Fruit fly (Drosophila melanogaster) whole organism, embryonic: ENCODE results near the gene CG6739.

Experiments
- Awh ChIP-seq: fragments of 200-800 bp; sonication (Bioruptor generic); IDR thresholded peaks from 2 replicates; pipeline ENCODE4, ENCODE4 v1.3.6; 2022; ENCODE audit warnings: missing biosample characterization, missing genetic modification characterization
- CG10209 ChIP-seq: fragments of 200-800 bp; sonication (Bioruptor generic); optimal IDR thresholded peaks from 3 replicates; lab custom pipeline; 2017; ENCODE audit warnings: missing biosample characterization, mild to moderate bottlenecking, missing genetic modification characterization, missing genetic modification reagents
- CG11398 ChIP-seq: fragments of 200-800 bp; sonication (Bioruptor generic); optimal IDR thresholded peaks from 2 replicates; lab custom pipeline; 2016; ENCODE audit warnings: missing biosample characterization, missing genetic modification characterization
- CG11560 ChIP-seq: fragments of 200-800 bp; sonication (Bioruptor generic); IDR thresholded peaks from 3 replicates; pipeline ENCODE4 v1.3.6; 2022; ENCODE audit warnings: missing biosample characterization, missing genetic modification characterization
- CG12236 ChIP-seq: fragments of 200-800 bp; sonication (Bioruptor generic); optimal IDR thresholded peaks from 2 replicates; lab custom pipeline; 2016; ENCODE audit warnings: missing biosample characterization, missing genetic modification characterization
- CG12769 ChIP-seq: fragments of 200-800 bp; sonication (Bioruptor generic); optimal IDR thresholded peaks from 2 replicates; lab custom pipeline; 2019; ENCODE audit warnings: missing biosample characterization, mild to moderate bottlenecking, missing genetic modification characterization, moderate library complexity
- CG13424 ChIP-seq: fragments of 200-800 bp; sonication (Bioruptor generic); optimal IDR thresholded peaks from 2 replicates; lab custom pipeline; 2019; ENCODE audit warnings: missing biosample characterization, mild to moderate bottlenecking, missing genetic modification characterization, moderate library complexity
- CG14050 ChIP-seq: fragments of 200-800 bp; sonication (Bioruptor generic); IDR thresholded peaks from 3 replicates; pipeline ENCODE4 v1.3.6; 2022; ENCODE audit warnings: missing biosample characterization, missing genetic modification characterization
- CG14667 ChIP-seq: fragments of 200-800 bp; sonication (Bioruptor generic); IDR thresholded peaks from 2 replicates; pipeline ENCODE4 v1.3.6; 2022; ENCODE audit warnings: missing biosample characterization, missing genetic modification characterization
- CG17359 ChIP-seq: fragments of 200-800 bp; sonication (Bioruptor generic); optimal IDR thresholded peaks from 3 replicates; lab custom pipeline; 2018; ENCODE audit warnings: missing biosample characterization, mild to moderate bottlenecking, missing genetic modification characterization, moderate library complexity
- CG17568 ChIP-seq: fragments of 200-800 bp; sonication (Bioruptor generic); optimal IDR thresholded peaks from 2 replicates; lab custom pipeline; 2018; ENCODE audit warnings: missing biosample characterization, mild to moderate bottlenecking, missing genetic modification characterization, moderate library complexity
- CG18599 ChIP-seq: fragments of 200-800 bp; sonication (Bioruptor generic); optimal IDR thresholded peaks from 3 replicates; lab custom pipeline; 2017; ENCODE audit warnings: missing biosample characterization, missing genetic modification characterization, mild to moderate bottlenecking, moderate library complexity, missing genetic modification reagents
- CG2712 ChIP-seq: fragments of 200-800 bp; optimal IDR thresholded peaks from 3 replicates; lab custom pipeline; 2019; ENCODE audit warnings: missing biosample characterization, mild to moderate bottlenecking, missing genetic modification characterization, moderate library complexity
- CG30431 ChIP-seq: fragments of 200-800 bp; sonication (Bioruptor generic); optimal IDR thresholded peaks from 2 replicates; lab custom pipeline; 2017; ENCODE audit warnings: missing biosample characterization, missing genetic modification characterization
- CG34422 ChIP-seq: fragments of 200-800 bp; sonication (Bioruptor generic); IDR thresholded peaks from 3 replicates; pipeline ENCODE4 v1.3.6; 2022; ENCODE audit warnings: missing biosample characterization, missing genetic modification characterization
- CG4617 ChIP-seq: fragments of 200-800 bp; sonication (Bioruptor generic); optimal IDR thresholded peaks from 3 replicates; lab custom pipeline; 2016; ENCODE audit warnings: missing biosample characterization, missing genetic modification characterization, borderline replicate concordance
- CG4730 ChIP-seq: fragments of 200-800 bp; sonication (Bioruptor generic); IDR thresholded peaks from 2 replicates; pipeline ENCODE4 v1.3.6; 2022; ENCODE audit warnings: missing biosample characterization, missing genetic modification characterization
- CG5180 ChIP-seq: fragments of 200-800 bp; sonication (Bioruptor generic); optimal IDR thresholded peaks from 3 replicates; lab custom pipeline; 2017; ENCODE audit warnings: missing biosample characterization, missing genetic modification characterization, mild to moderate bottlenecking, moderate library complexity, missing genetic modification reagents
- CG6791 ChIP-seq: fragments of 200-800 bp; sonication (Bioruptor generic); IDR thresholded peaks from 3 replicates; pipeline ENCODE4 v1.3.6; 2022; ENCODE audit warnings: missing biosample characterization, missing genetic modification characterization; ENCODE audit not compliant: partially characterized antibody
- CG7372 ChIP-seq: fragments of 200-800 bp; sonication (Bioruptor generic); IDR thresholded peaks from 2 replicates; pipeline ENCODE4 v1.3.6; 2022; ENCODE audit warnings: missing biosample characterization, missing genetic modification characterization
- CG7745 ChIP-seq: fragments of 200-800 bp; sonication (Bioruptor generic); optimal IDR thresholded peaks from 2 replicates; lab custom pipeline; 2018; ENCODE audit warnings: missing biosample characterization, mild to moderate bottlenecking, missing genetic modification characterization, moderate library complexity
- CG8290 ChIP-seq, 3 experiments: fragments of 200-800 bp; sonication (Bioruptor generic); optimal IDR thresholded peaks; 2 replicates each; lab custom pipeline; 2016 to 2019; ENCODE audit warnings: missing biosample characterization in 3 of 3, missing genetic modification characterization in 3 of 3, mild to moderate bottlenecking in 2 of 3, moderate library complexity in 1 of 3
- CG8944 ChIP-seq: fragments of 200-800 bp; sonication (Bioruptor generic); optimal IDR thresholded peaks from 3 replicates; lab custom pipeline; 2016; ENCODE audit warnings: missing biosample characterization, missing genetic modification characterization
- CkIIα-i1 ChIP-seq: fragments of 200-800 bp; sonication (Bioruptor generic); IDR thresholded peaks from 2 replicates; pipeline ENCODE4 v1.3.6; 2022; ENCODE audit warnings: missing biosample characterization, missing genetic modification characterization
- Dfd ChIP-seq, 2 experiments: fragments of >200 bp; optimal IDR thresholded peaks; 2 replicates each; lab custom pipeline; 2017; ENCODE audit warnings: missing biosample characterization in 2 of 2, missing genetic modification characterization in 2 of 2
- Dip2 ChIP-seq: fragments of 200-800 bp; sonication (Bioruptor generic); IDR thresholded peaks from 2 replicates; pipeline ENCODE4 v1.3.6; 2022; ENCODE audit warnings: missing biosample characterization, missing genetic modification characterization
- Fer3 ChIP-seq: fragments of 200-800 bp; sonication (Bioruptor generic); optimal IDR thresholded peaks from 2 replicates; lab custom pipeline; 2018; ENCODE audit warnings: missing biosample characterization, mild to moderate bottlenecking, missing genetic modification characterization, moderate library complexity
- HHEX ChIP-seq: fragments of 200-800 bp; sonication (Bioruptor generic); optimal IDR thresholded peaks from 3 replicates; lab custom pipeline; 2017; ENCODE audit warnings: missing biosample characterization, mild to moderate bottlenecking, missing genetic modification characterization, missing genetic modification reagents
- Hmr ChIP-seq: fragments of 200-800 bp; sonication (Bioruptor generic); optimal IDR thresholded peaks from 3 replicates; lab custom pipeline; 2017; ENCODE audit warnings: mild to moderate bottlenecking, missing biosample characterization, missing genetic modification reagents, missing genetic modification characterization
- Lpt ChIP-seq: fragments of >200 bp; optimal IDR thresholded peaks from 2 replicates; lab custom pipeline; 2018; ENCODE audit warnings: missing biosample characterization, missing genetic modification characterization
- NC2β ChIP-seq: fragments of 200-800 bp; sonication (Bioruptor generic); optimal IDR thresholded peaks from 2 replicates; lab custom pipeline; 2016; ENCODE audit warnings: missing biosample characterization, missing genetic modification characterization
- NK7.1 ChIP-seq: fragments of 200-800 bp; sonication (Bioruptor generic); optimal IDR thresholded peaks from 3 replicates; lab custom pipeline; 2016; ENCODE audit warnings: missing biosample characterization, missing genetic modification characterization
- NfI ChIP-seq: fragments of 200-800 bp; sonication (Bioruptor generic); optimal IDR thresholded peaks from 3 replicates; lab custom pipeline; 2018; ENCODE audit warnings: missing biosample characterization, mild to moderate bottlenecking, missing genetic modification characterization, moderate library complexity
- Sry-δ ChIP-seq: fragments of 200-800 bp; sonication (Bioruptor generic); optimal IDR thresholded peaks from 2 replicates; lab custom pipeline; 2016; ENCODE audit warnings: missing biosample characterization, missing genetic modification characterization
- fd3F ChIP-seq: fragments of 200-800 bp; sonication (Bioruptor generic); optimal IDR thresholded peaks from 2 replicates; lab custom pipeline; 2018; ENCODE audit warnings: missing biosample characterization, mild to moderate bottlenecking, missing genetic modification characterization, moderate library complexity
- fru ChIP-seq: fragments of >200 bp; optimal IDR thresholded peaks from 2 replicates; lab custom pipeline; 2017
- gce ChIP-seq: fragments of 200-800 bp; sonication (Bioruptor generic); IDR thresholded peaks from 3 replicates; pipeline ENCODE4 v1.3.6; 2022; ENCODE audit warnings: missing biosample characterization, missing genetic modification characterization
- gt ChIP-seq: fragments of 200-800 bp; sonication (Bioruptor generic); IDR thresholded peaks from 2 replicates; pipeline ENCODE4 v1.3.6; 2022; ENCODE audit warnings: missing biosample characterization, missing genetic modification characterization
- lilli ChIP-seq: fragments of 200-800 bp; sonication (Bioruptor generic); optimal IDR thresholded peaks from 3 replicates; lab custom pipeline; 2016; ENCODE audit warnings: missing biosample characterization, missing genetic modification characterization
- nerfin-2 ChIP-seq: fragments of 200-800 bp; sonication (Bioruptor generic); IDR thresholded peaks from 2 replicates; pipeline ENCODE4 v1.3.6; 2022; ENCODE audit warnings: missing biosample characterization, missing genetic modification characterization; ENCODE audit not compliant: partially characterized antibody
- pita ChIP-seq: fragments of 200-800 bp; sonication (Bioruptor generic); optimal IDR thresholded peaks from 2 replicates; lab custom pipeline; 2017; ENCODE audit warnings: missing biosample characterization, mild to moderate bottlenecking, missing genetic modification characterization
- salm ChIP-seq: fragments of 200-800 bp; sonication (Bioruptor generic); optimal IDR thresholded peaks from 2 replicates; lab custom pipeline; 2018; ENCODE audit warnings: missing biosample characterization, mild to moderate bottlenecking, missing genetic modification characterization
- ssp ChIP-seq: fragments of 200-800 bp; sonication (Bioruptor generic); IDR thresholded peaks from 2 replicates; pipeline ENCODE4 v1.3.6; 2022; ENCODE audit warnings: missing biosample characterization, missing genetic modification characterization
- trh ChIP-seq: fragments of 200-800 bp; sonication (Bioruptor generic); optimal IDR thresholded peaks from 2 replicates; lab custom pipeline; 2016; ENCODE audit warnings: missing biosample characterization, missing genetic modification characterization
- vfl ChIP-seq: fragments of 200-800 bp; sonication (Bioruptor generic); optimal IDR thresholded peaks from 2 replicates; lab custom pipeline; 2016; ENCODE audit warnings: missing biosample characterization, missing genetic modification characterization
- vnd ChIP-seq: fragments of 200-800 bp; sonication (Bioruptor generic); IDR thresholded peaks from 3 replicates; pipeline ENCODE4 v1.3.6; 2022; ENCODE audit warnings: missing biosample characterization, missing genetic modification characterization; ENCODE audit not compliant: partially characterized antibody
- vvl ChIP-seq: fragments of 200-800 bp; sonication (Bioruptor generic); IDR thresholded peaks from 2 replicates; pipeline ENCODE4 v1.3.6; 2022; ENCODE audit warnings: missing biosample characterization, missing genetic modification characterization
- wdn ChIP-seq: fragments of 200-800 bp; sonication (Bioruptor generic); IDR thresholded peaks from 2 replicates; pipeline ENCODE4 v1.3.6; 2022; ENCODE audit warnings: missing biosample characterization, missing genetic modification characterization
- zen ChIP-seq: fragments of 200-800 bp; sonication (Bioruptor generic); optimal IDR thresholded peaks from 3 replicates; lab custom pipeline; 2018; ENCODE audit warnings: missing biosample characterization, mild to moderate bottlenecking, missing genetic modification characterization, moderate library complexity
- zen2 ChIP-seq: fragments of 200-800 bp; sonication (Bioruptor generic); IDR thresholded peaks from 3 replicates; pipeline ENCODE4 v1.3.6; 2022; ENCODE audit warnings: missing biosample characterization, missing genetic modification characterization; ENCODE audit not compliant: partially characterized antibody

CG6739 gene

DNA sequence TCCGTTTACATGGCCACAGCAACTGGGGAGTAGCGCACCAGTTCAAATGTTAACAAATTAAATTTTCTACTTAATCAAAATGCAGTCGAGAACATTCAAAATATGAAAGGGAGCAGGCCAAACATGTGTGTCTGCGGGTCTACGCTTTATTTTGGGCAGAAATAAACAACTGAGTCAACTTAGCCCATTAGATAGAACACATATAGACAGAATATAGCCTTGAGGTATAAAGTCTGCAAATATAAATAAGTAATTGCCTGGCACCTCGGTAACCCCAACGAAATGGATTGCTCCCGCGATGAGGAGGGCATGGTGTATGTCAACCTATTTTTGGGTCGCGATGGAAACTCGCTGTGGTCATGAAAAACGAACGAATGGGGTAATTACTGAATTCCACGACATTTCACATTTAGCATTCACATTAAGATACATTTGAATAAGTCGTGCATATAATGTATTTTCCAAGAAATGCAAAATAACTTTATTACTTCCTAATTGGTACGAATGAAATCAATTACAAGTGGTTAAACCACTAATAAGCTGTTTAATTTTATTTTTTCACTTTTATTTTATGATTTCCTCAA lies 20.3 kb downstream of the CG6739 start (continued):
- TF ChIP-seq CG34422 (GFP tag; lab: Robert Waterston, UW): no peak
- TF ChIP-seq gt (GFP tag; lab: Robert Waterston, UW): no peak
- TF ChIP-seq CG17568 (GFP tag; lab: Kevin White, UChicago): peak; percentile 23
- no peak for TF ChIP-seq CG8290 (GFP tag; optimal IDR thresholded peaks at IDR 0.05; lab: Kevin White, UChicago)
- TF ChIP-seq CG8290 (tag; optimal IDR thresholded peaks at IDR 0.05; lab: Kevin White, UChicago): peak in 1 of 2 experiments; percentile 34
- peak; percentile 35; the same call in 1 of the 2 replicates for TF ChIP-seq Awh (GFP tag; lab: Robert Waterston, UW)
- TF ChIP-seq NC2β: no peak
- TF ChIP-seq CG5180 (GFP tag; lab: Kevin White, UChicago): no peak
- TF ChIP-seq fd3F: no peak
- no peak for TF ChIP-seq fru (lab: Kevin White, UChicago)
- no peak for TF ChIP-seq NK7.1 (GFP tag; lab: Kevin White, UChicago)
- no peak for TF ChIP-seq Fer3
- TF ChIP-seq CG12236: no peak
- no peak for TF ChIP-seq CG11560 (tag; lab: Robert Waterston, UW)
- TF ChIP-seq vvl (GFP tag; lab: Robert Waterston, UW): no peak
- TF ChIP-seq Sry-δ (GFP tag; lab: Kevin White, UChicago): no peak
- TF ChIP-seq NfI (GFP tag; lab: Kevin White, UChicago): no peak
- peak; percentile 27 for TF ChIP-seq CG18599 (GFP tag; lab: Kevin White, UChicago)
- no peak for TF ChIP-seq lilli (GFP tag; lab: Kevin White, UChicago)
- no peak for TF ChIP-seq CG4617
- no peak for TF ChIP-seq nerfin-2 (GFP tag; lab: Robert Waterston, UW)
- TF ChIP-seq CG11398 (GFP tag; lab: Kevin White, UChicago): no peak
- no peak for TF ChIP-seq CG7372
- TF ChIP-seq Lpt (GFP tag; lab: Kevin White, UChicago): no peak
- no peak for TF ChIP-seq salm (tag; lab: Kevin White, UChicago)
- no peak for TF ChIP-seq CG13424
- no peak for TF ChIP-seq vnd (GFP tag; lab: Robert Waterston, UW)
- TF ChIP-seq CG6791 (GFP tag; lab: Robert Waterston, UW): no peak
- no peak for TF ChIP-seq ssp (GFP tag; lab: Robert Waterston, UW)
- TF ChIP-seq trh (GFP tag; lab: Kevin White, UChicago): no peak
- no peak for TF ChIP-seq vfl (GFP tag; lab: Kevin White, UChicago)
- no peak for TF ChIP-seq wdn (GFP tag; lab: Robert Waterston, UW)
- peak; percentile 73 for TF ChIP-seq CG12769 (tag; lab: Kevin White, UChicago)
- no peak for TF ChIP-seq CG8944 (GFP tag; lab: Kevin White, UChicago)
- TF ChIP-seq CG10209: peak; percentile 15
- TF ChIP-seq Dfd (GFP tag; optimal IDR thresholded peaks at IDR 0.05; lab: Kevin White, UChicago): no peak
- peak; percentile 9 for TF ChIP-seq CG17359 (tag; lab: Kevin White, UChicago)
- peak; percentile 31 for TF ChIP-seq HHEX (GFP tag; lab: Kevin White, UChicago)
- TF ChIP-seq pita (GFP tag; lab: Kevin White, UChicago): no peak
- no peak for TF ChIP-seq gce (GFP tag; lab: Robert Waterston, UW)
- peak; percentile 15 for TF ChIP-seq Hmr
- TF ChIP-seq zen (tag; lab: Kevin White, UChicago): no peak
- TF ChIP-seq CG7745 (tag; lab: Kevin White, UChicago): peak; percentile 77
- peak; percentile 9; the same call in 1 of the 2 replicates for TF ChIP-seq CG14667
- TF ChIP-seq CG4730 (GFP tag; lab: Robert Waterston, UW): no peak; the same call in 1 of the 2 replicates
- no peak for TF ChIP-seq CG14050 (GFP tag; lab: Robert Waterston, UW)
- no peak for TF ChIP-seq zen2 (GFP tag; lab: Robert Waterston, UW)
- peak; percentile 16 for TF ChIP-seq CG2712 (tag; lab: Kevin White, UChicago)
- no peak for TF ChIP-seq CG30431 (GFP tag; lab: Kevin White, UChicago)
- no peak for TF ChIP-seq CkIIα-i1 (GFP tag; lab: Robert Waterston, UW)
- TF ChIP-seq Dip2 (GFP tag; lab: Robert Waterston, UW): no peak
